Worm (Caenorhabditis elegans) whole organism, L4 larva: ENCODE measurements around the gene F53A9.7.

Source experiments
- Y48G9A.11 ChIP-seq: fragments of 200-800 bp; sonication (Bioruptor generic); IDR thresholded peaks from 2 replicates; pipeline ENCODE4 v1.3.6; 2022; ENCODE audit warnings: missing genetic modification reagents, missing genetic modification characterization, missing compliant biosample characterization
- ama-1 ChIP-seq: fragments of 150-350 bp; optimal IDR thresholded peaks from 2 replicates; lab custom pipeline; 2014; ENCODE audit warnings: inconsistent platforms, mixed read lengths
- ceh-82 ChIP-seq: sonication (generic microtip); optimal IDR thresholded peaks from 2 replicates; lab custom pipeline; 2017; ENCODE audit warnings: missing biosample characterization, missing genetic modification characterization
- lin-39 ChIP-seq: fragments of 150-350 bp; optimal IDR thresholded peaks from 2 replicates; lab custom pipeline; 2014; ENCODE audit warnings: missing biosample characterization, missing genetic modification reagents, missing genetic modification characterization
- nhr-237 ChIP-seq: sonication (generic microtip); optimal IDR thresholded peaks from 2 replicates; lab custom pipeline; 2017; ENCODE audit warnings: missing biosample characterization, missing genetic modification characterization

ce11 chrX:8720658-8721057 lies 3.9 kb upstream of the F53A9.7 start, which contains the start of gene F53A9.9:
- TF ChIP-seq Y48G9A.11 (GFP tag; lab: Robert Waterston, UW) (no peak), ceh-82 (no peak), lin-39 (tag; lab: Kevin White, UChicago) (no peak), ama-1 (no peak), nhr-237 (tag; lab: Kevin White, UChicago) (no peak)
